Worm (Caenorhabditis elegans) whole organism, L4/young adult: Measurements from ENCODE around the gene T07E3.4.

ENCODE experiments used
- W03F9.2 ChIP-seq: fragments of 150-350 bp; optimal IDR thresholded peaks from 2 replicates; lab custom pipeline; 2014; ENCODE audit warnings: missing biosample characterization, missing genetic modification characterization
- dao-5 ChIP-seq: sonication (generic microtip); optimal IDR thresholded peaks from 2 replicates; lab custom pipeline; 2016; ENCODE audit warnings: missing genotype, missing genetic modification characterization, moderate library complexity, missing compliant biosample characterization
- him-1 ChIP-seq: sonication (generic microtip); optimal IDR thresholded peaks from 2 replicates; lab custom pipeline; 2016; ENCODE audit warnings: missing genotype, missing genetic modification reagents, missing genetic modification characterization, missing compliant biosample characterization

Gene T07E3.4

DNA sequence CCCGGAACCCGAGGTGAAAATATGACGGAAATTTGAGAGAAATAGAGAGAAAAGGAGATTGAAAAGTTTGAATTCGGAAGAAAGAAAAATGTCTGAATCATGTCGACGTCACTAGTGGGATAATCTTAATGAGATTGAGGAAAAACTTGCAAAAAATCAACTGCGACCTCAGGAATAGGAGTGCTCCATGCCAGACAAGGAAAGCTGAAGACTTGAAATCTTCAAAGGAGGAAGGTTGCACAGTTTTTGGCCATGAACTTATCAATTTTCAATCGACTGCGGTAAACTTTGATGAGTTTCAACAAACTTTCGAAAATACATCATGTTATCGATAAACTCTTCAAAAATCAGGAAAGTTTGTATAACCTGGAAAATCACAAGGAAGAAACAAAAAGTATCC lies 14.6 kb downstream of the T07E3.4 start, which contains the start of gene pdf-1:
TSS of gene pdf-1 (minus strand) at position 101 of the 400 bp plus-strand sequence.
- TF ChIP-seq dao-5 (tag; lab: Kevin White, UChicago): no peak

DNA sequence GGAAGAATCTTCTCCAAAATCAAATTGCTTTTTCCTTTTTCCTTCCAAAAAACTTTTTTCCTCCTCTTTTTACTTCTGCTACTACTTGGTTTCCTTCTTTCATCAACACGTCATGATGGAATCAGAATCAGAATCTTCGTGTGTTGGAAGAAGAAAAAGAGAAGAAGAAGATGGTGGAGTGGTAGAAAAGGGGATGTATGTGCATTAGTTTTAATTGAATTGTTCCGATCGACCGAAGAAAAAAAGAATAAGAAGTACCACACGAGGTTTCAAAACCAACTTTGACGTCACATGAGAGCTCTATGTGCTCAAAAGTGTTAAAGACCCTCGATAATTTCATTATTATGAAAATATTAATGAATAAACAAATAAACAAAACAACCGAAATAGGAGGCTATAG lies 17.0 kb downstream of the T07E3.4 start:
- TF ChIP-seq him-1 (no peak), W03F9.2 (tag; lab: Kevin White, UChicago) (no peak), dao-5 (tag; lab: Kevin White, UChicago) (no peak)

- TF ChIP-seq him-1 (no peak), dao-5 (tag; lab: Kevin White, UChicago) (no peak), W03F9.2 (tag; lab: Kevin White, UChicago) (no peak)
Observed at ce11 chrIII:6928725-6929124, 30.9 kb downstream of the T07E3.4 start, which contains the start of gene flap-1. Gene flap-1 (minus strand): TSS chrIII:6928825.

DNA sequence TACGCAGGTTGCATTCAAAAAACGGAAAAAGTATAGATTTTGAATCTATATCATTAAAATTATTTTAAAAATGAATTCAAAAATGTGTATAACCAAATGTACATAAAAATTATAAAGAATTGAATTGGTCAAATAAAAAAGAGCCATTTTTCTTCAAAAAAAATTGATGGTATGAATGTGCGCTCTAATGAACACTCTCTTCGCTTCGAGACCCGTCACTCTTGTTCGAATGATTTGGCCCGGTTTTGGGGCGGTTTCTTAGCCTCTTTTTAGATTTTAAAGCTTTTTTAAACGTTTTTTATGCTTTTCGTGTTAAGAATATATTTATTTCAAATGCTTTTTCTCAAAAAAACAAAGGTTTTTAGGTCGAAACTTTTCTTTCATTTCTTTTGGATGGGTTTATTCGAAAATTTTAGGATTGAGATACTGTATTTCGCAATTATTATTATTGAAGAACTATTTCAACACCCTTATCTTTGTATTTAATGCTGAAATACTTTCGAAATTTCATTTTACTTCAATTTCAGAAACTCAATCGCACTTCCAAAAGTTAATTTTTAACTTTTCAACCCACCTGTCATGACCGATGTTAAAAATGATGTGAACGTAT lies 31.8 kb downstream of the T07E3.4 start, which contains the start of gene inf-1:
TSS of gene inf-1 (plus strand) at position 577 of the 610 bp plus-strand sequence.
- TF ChIP-seq W03F9.2 (tag; lab: Kevin White, UChicago) (peak; percentile 77), dao-5 (tag; lab: Kevin White, UChicago) (no peak)

DNA sequence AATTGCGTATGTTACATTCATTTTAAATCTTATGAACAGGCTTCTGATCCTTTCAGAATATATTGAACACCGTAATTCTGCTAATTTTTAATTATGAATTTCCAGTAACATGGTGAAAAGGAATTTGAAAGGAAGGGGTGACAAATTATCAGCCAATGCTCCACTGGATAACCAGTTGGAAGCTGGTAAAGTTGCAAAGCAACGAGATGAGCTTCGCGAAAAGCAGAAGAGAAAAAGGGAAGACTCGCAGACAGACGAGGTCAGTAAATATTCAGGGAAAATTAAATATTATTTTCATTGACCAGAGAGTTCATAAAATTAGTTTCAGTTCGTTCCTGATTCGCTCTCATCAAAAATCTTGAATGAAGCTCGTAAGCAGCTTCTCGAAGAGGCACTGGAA lies 34.1 kb downstream of the T07E3.4 start, which contains the start of gene byn-1:
TSS of gene byn-1 (plus strand) at position 106 of the 400 bp plus-strand sequence.
- TF ChIP-seq him-1 (no peak), dao-5 (tag; lab: Kevin White, UChicago) (no peak)

ce11 chrIII:6935269-6936017 lies 37.6 kb downstream of the T07E3.4 start, which contains the start of the genes F57B9.8 and coq-2:
Gene F57B9.8 (minus strand): TSS chrIII:6935319.
Gene coq-2 (plus strand): TSS chrIII:6935967.
- TF ChIP-seq him-1 (no peak), dao-5 (tag; lab: Kevin White, UChicago) (no peak), W03F9.2 (tag; lab: Kevin White, UChicago) (no peak)

ce11 chrIII:6939523-6939922 lies 41.7 kb downstream of the T07E3.4 start, which contains the start of gene F57B9.3:
Gene F57B9.3 (plus strand): TSS chrIII:6939823.
- TF ChIP-seq him-1 (no peak), W03F9.2 (tag; lab: Kevin White, UChicago) (no peak), dao-5 (tag; lab: Kevin White, UChicago) (no peak)

ce11 chrIII:6945319-6945718 lies 47.5 kb downstream of the T07E3.4 start:
- TF ChIP-seq W03F9.2 (tag; lab: Kevin White, UChicago): no peak
- TF ChIP-seq dao-5 (tag; lab: Kevin White, UChicago): no peak
- TF ChIP-seq him-1: no peak

ce11 chrIII:6945747-6946146 lies 47.9 kb downstream of the T07E3.4 start, which contains the start of gene abu-13:
Gene abu-13 (minus strand): TSS chrIII:6945898.
- TF ChIP-seq dao-5 (tag; lab: Kevin White, UChicago) (no peak), W03F9.2 (tag; lab: Kevin White, UChicago) (no peak), him-1 (no peak)

- TF ChIP-seq W03F9.2 (tag; lab: Kevin White, UChicago) (no peak), him-1 (no peak), dao-5 (tag; lab: Kevin White, UChicago) (no peak)
Observed at ce11 chrIII:6946382-6946781, 48.6 kb downstream of the T07E3.4 start, which contains the start of gene let-711. Gene let-711 (plus strand): TSS chrIII:6946718.

ce11 chrIII:6947896-6948295 lies 50.1 kb downstream of the T07E3.4 start:
- no peak for TF ChIP-seq him-1
- TF ChIP-seq dao-5 (tag; lab: Kevin White, UChicago): no peak
- TF ChIP-seq W03F9.2 (tag; lab: Kevin White, UChicago): no peak
